Fruit fly (Drosophila melanogaster) whole organism, embryonic: ENCODE measurements around the gene CG12995.
A peak's percentile ranks its signal among the peaks of the same experiment; 100 is the strongest.

Experiments used
- CG10209 ChIP-seq: fragments of 200-800 bp; sonication (Bioruptor generic); optimal IDR thresholded peaks from 3 replicates; lab custom pipeline; 2017; ENCODE audit warnings: missing biosample characterization, mild to moderate bottlenecking, missing genetic modification characterization, missing genetic modification reagents
- CG12391 ChIP-seq: fragments of 200-800 bp; sonication (Bioruptor generic); optimal IDR thresholded peaks from 3 replicates; lab custom pipeline; 2018; ENCODE audit warnings: missing biosample characterization, mild to moderate bottlenecking, missing genetic modification characterization, moderate library complexity
- CG12769 ChIP-seq: fragments of 200-800 bp; sonication (Bioruptor generic); optimal IDR thresholded peaks from 2 replicates; lab custom pipeline; 2019; ENCODE audit warnings: missing biosample characterization, mild to moderate bottlenecking, missing genetic modification characterization, moderate library complexity
- CG13424 ChIP-seq: fragments of 200-800 bp; sonication (Bioruptor generic); optimal IDR thresholded peaks from 2 replicates; lab custom pipeline; 2019; ENCODE audit warnings: missing biosample characterization, mild to moderate bottlenecking, missing genetic modification characterization, moderate library complexity
- CG14710 ChIP-seq: fragments of 200-800 bp; sonication (Bioruptor generic); optimal IDR thresholded peaks from 3 replicates; lab custom pipeline; 2019; ENCODE audit warnings: missing biosample characterization, mild to moderate bottlenecking, missing genetic modification characterization, moderate library complexity
- CG15514 ChIP-seq: fragments of 200-800 bp; sonication (Bioruptor generic); optimal IDR thresholded peaks from 3 replicates; lab custom pipeline; 2017; ENCODE audit warnings: missing biosample characterization, missing genetic modification characterization, mild to moderate bottlenecking, moderate library complexity, missing genetic modification reagents
- CG15601 ChIP-seq: fragments of 200-800 bp; sonication (Bioruptor generic); optimal IDR thresholded peaks from 3 replicates; lab custom pipeline; 2019; ENCODE audit warnings: missing biosample characterization, mild to moderate bottlenecking, missing genetic modification characterization, moderate library complexity
- CG15696 ChIP-seq: fragments of 200-800 bp; sonication (Bioruptor generic); optimal IDR thresholded peaks from 2 replicates; lab custom pipeline; 2019; ENCODE audit warnings: missing biosample characterization, mild to moderate bottlenecking, missing genetic modification characterization, moderate library complexity
- CG1603 ChIP-seq: fragments of 200-800 bp; sonication (Bioruptor generic); optimal IDR thresholded peaks from 2 replicates; lab custom pipeline; 2019; ENCODE audit warnings: missing biosample characterization, mild to moderate bottlenecking, missing genetic modification characterization, moderate library complexity
- CG1647 ChIP-seq: fragments of 200-800 bp; sonication (Bioruptor generic); optimal IDR thresholded peaks from 3 replicates; lab custom pipeline; 2016; ENCODE audit warnings: missing biosample characterization, missing genetic modification characterization
- CG16779 ChIP-seq: fragments of 200-800 bp; sonication (Bioruptor generic); IDR thresholded peaks from 2 replicates; pipeline ENCODE4 v1.3.6; 2022; ENCODE audit warnings: missing biosample characterization, missing genetic modification characterization
- CG17186 ChIP-seq: fragments of 200-800 bp; sonication (Bioruptor generic); optimal IDR thresholded peaks from 3 replicates; lab custom pipeline; 2017; ENCODE audit warnings: missing biosample characterization, missing genetic modification reagents, missing genetic modification characterization
- CG17361 ChIP-seq: fragments of 200-800 bp; sonication (Bioruptor generic); IDR thresholded peaks from 3 replicates; pipeline ENCODE4 v1.3.6; 2022; ENCODE audit warnings: missing biosample characterization, missing genetic modification characterization
- CG17568 ChIP-seq: fragments of 200-800 bp; sonication (Bioruptor generic); optimal IDR thresholded peaks from 2 replicates; lab custom pipeline; 2018; ENCODE audit warnings: missing biosample characterization, mild to moderate bottlenecking, missing genetic modification characterization, moderate library complexity
- CG17829 ChIP-seq: fragments of 200-800 bp; optimal IDR thresholded peaks from 2 replicates; lab custom pipeline; 2019; ENCODE audit warnings: missing biosample characterization, mild to moderate bottlenecking, missing genetic modification characterization, moderate library complexity
- CG31365 ChIP-seq: fragments of 200-800 bp; sonication (Bioruptor generic); optimal IDR thresholded peaks from 2 replicates; lab custom pipeline; 2018; ENCODE audit warnings: missing biosample characterization, mild to moderate bottlenecking, missing genetic modification characterization
- CG34376 ChIP-seq: fragments of 200-800 bp; sonication (Bioruptor generic); optimal IDR thresholded peaks from 2 replicates; lab custom pipeline; 2018; ENCODE audit warnings: missing biosample characterization, mild to moderate bottlenecking, missing genetic modification characterization
- CG3838 ChIP-seq: fragments of 200-800 bp; sonication (Bioruptor generic); optimal IDR thresholded peaks from 3 replicates; lab custom pipeline; 2016; ENCODE audit warnings: missing biosample characterization, missing genetic modification characterization
- CG4820 ChIP-seq: fragments of 200-800 bp; sonication (Bioruptor generic); optimal IDR thresholded peaks from 3 replicates; lab custom pipeline; 2016; ENCODE audit warnings: missing biosample characterization, missing genetic modification characterization
- CG4854 ChIP-seq: fragments of 200-800 bp; sonication (Bioruptor generic); optimal IDR thresholded peaks from 2 replicates; lab custom pipeline; 2016; ENCODE audit warnings: missing biosample characterization, missing genetic modification characterization, inconsistent platforms
- CG7987 ChIP-seq: fragments of 200-800 bp; sonication (Bioruptor generic); optimal IDR thresholded peaks from 2 replicates; lab custom pipeline; 2018; ENCODE audit warnings: missing biosample characterization, mild to moderate bottlenecking, missing genetic modification characterization, moderate library complexity
- Chrac-16 ChIP-seq: fragments of 200-800 bp; sonication (Bioruptor generic); optimal IDR thresholded peaks from 3 replicates; lab custom pipeline; 2016; ENCODE audit warnings: missing biosample characterization, missing genetic modification characterization
- CkIIα-i1 ChIP-seq: fragments of 200-800 bp; sonication (Bioruptor generic); IDR thresholded peaks from 2 replicates; pipeline ENCODE4 v1.3.6; 2022; ENCODE audit warnings: missing biosample characterization, missing genetic modification characterization
- Dbx ChIP-seq: fragments of 200-800 bp; sonication (Bioruptor generic); IDR thresholded peaks from 3 replicates; pipeline ENCODE4 v1.3.6; 2022; ENCODE audit warnings: missing biosample characterization, missing genetic modification characterization
- Dek ChIP-seq: fragments of 200-800 bp; sonication (Bioruptor generic); optimal IDR thresholded peaks from 3 replicates; lab custom pipeline; 2019; ENCODE audit warnings: missing biosample characterization, mild to moderate bottlenecking, missing genetic modification characterization, moderate library complexity
- Dip3 ChIP-seq: fragments of 200-800 bp; sonication (Bioruptor generic); optimal IDR thresholded peaks from 3 replicates; lab custom pipeline; 2016; ENCODE audit warnings: missing biosample characterization, missing genetic modification characterization
- Dll ChIP-seq: fragments of 200-800 bp; sonication (Bioruptor generic); IDR thresholded peaks from 4 replicates; pipeline ENCODE4 v1.3.6; 2022; ENCODE audit warnings: missing biosample characterization, missing genetic modification characterization; ENCODE audit not compliant: partially characterized antibody
- H15 ChIP-seq: fragments of 200-800 bp; sonication (Bioruptor generic); IDR thresholded peaks from 3 replicates; pipeline ENCODE4 v1.3.6; 2022; ENCODE audit warnings: missing biosample characterization, missing genetic modification characterization
- Hmr ChIP-seq: fragments of 200-800 bp; sonication (Bioruptor generic); optimal IDR thresholded peaks from 3 replicates; lab custom pipeline; 2017; ENCODE audit warnings: mild to moderate bottlenecking, missing biosample characterization, missing genetic modification reagents, missing genetic modification characterization
- Hr3 ChIP-seq: fragments of 200-800 bp; sonication (Bioruptor generic); optimal IDR thresholded peaks from 3 replicates; lab custom pipeline; 2016; ENCODE audit warnings: missing biosample characterization, missing genetic modification characterization
- Hr78 ChIP-seq, 2 experiments: fragments of 200-800 bp in 1 of 2; fragments of >200 bp in 1 of 2; sonication (Bioruptor generic) in 1 of 2; optimal IDR thresholded peaks; 2 replicates each; lab custom pipeline; 2017 to 2019; ENCODE audit warnings: missing biosample characterization in 2 of 2, missing genetic modification characterization in 2 of 2, mild to moderate bottlenecking in 1 of 2, moderate library complexity in 1 of 2
- Lhr ChIP-seq: fragments of 200-800 bp; sonication (Bioruptor generic); optimal IDR thresholded peaks from 3 replicates; lab custom pipeline; 2017; ENCODE audit warnings: mild to moderate bottlenecking, missing biosample characterization, missing genetic modification reagents, missing genetic modification characterization
- MTF-1 ChIP-seq: fragments of 200-800 bp; sonication (Bioruptor generic); optimal IDR thresholded peaks from 2 replicates; lab custom pipeline; 2018; ENCODE audit warnings: missing biosample characterization, mild to moderate bottlenecking, missing genetic modification characterization, borderline replicate concordance
- Mrtf ChIP-seq: fragments of 200-800 bp; sonication (Bioruptor generic); IDR thresholded peaks from 3 replicates; pipeline ENCODE4 v1.3.6; 2022; ENCODE audit warnings: missing biosample characterization, missing genetic modification characterization
- Sox102F ChIP-seq: fragments of 200-800 bp; sonication (Bioruptor generic); optimal IDR thresholded peaks from 2 replicates; lab custom pipeline; 2018; ENCODE audit warnings: missing biosample characterization, mild to moderate bottlenecking, missing genetic modification characterization, moderate library complexity
- Ssrp ChIP-seq: fragments of 200-800 bp; sonication (Bioruptor generic); optimal IDR thresholded peaks from 2 replicates; lab custom pipeline; 2018; ENCODE audit warnings: missing biosample characterization, mild to moderate bottlenecking, missing genetic modification characterization, moderate library complexity
- YL-1 ChIP-seq: fragments of 200-800 bp; sonication (Bioruptor generic); optimal IDR thresholded peaks from 3 replicates; lab custom pipeline; 2017; ENCODE audit warnings: missing biosample characterization, mild to moderate bottlenecking, missing genetic modification characterization
- ci ChIP-seq: fragments of 200-800 bp; sonication (Bioruptor generic); IDR thresholded peaks from 3 replicates; pipeline ENCODE4 v1.3.6; 2022; ENCODE audit warnings: missing biosample characterization, missing genetic modification characterization
- dysf ChIP-seq: fragments of 200-800 bp; sonication (Bioruptor generic); IDR thresholded peaks from 3 replicates; pipeline ENCODE4 v1.3.6; 2022; ENCODE audit warnings: missing biosample characterization, missing genetic modification characterization
- ewg ChIP-seq: fragments of 200-800 bp; sonication (Bioruptor generic); optimal IDR thresholded peaks from 3 replicates; lab custom pipeline; 2017; ENCODE audit warnings: mild to moderate bottlenecking, missing biosample characterization, missing genetic modification reagents, missing genetic modification characterization
- gro ChIP-seq: fragments of 200-800 bp; sonication (Bioruptor generic); optimal IDR thresholded peaks from 2 replicates; lab custom pipeline; 2016; ENCODE audit warnings: missing biosample characterization, missing genetic modification characterization
- knrl ChIP-seq: fragments of 200-800 bp; sonication (Bioruptor generic); IDR thresholded peaks from 3 replicates; pipeline ENCODE4 v1.3.6; 2022; ENCODE audit warnings: missing biosample characterization, missing genetic modification characterization; ENCODE audit not compliant: partially characterized antibody
- onecut ChIP-seq: fragments of 200-800 bp; sonication (Bioruptor generic); IDR thresholded peaks from 2 replicates; pipeline ENCODE4 v1.3.6; 2022; ENCODE audit warnings: missing biosample characterization, missing genetic modification characterization
- slbo ChIP-seq: fragments of 200-800 bp; sonication (Bioruptor generic); IDR thresholded peaks from 2 replicates; pipeline ENCODE4 v1.3.6; 2022; ENCODE audit warnings: missing biosample characterization, missing genetic modification characterization
- sob ChIP-seq: fragments of 200-800 bp; sonication (Bioruptor generic); IDR thresholded peaks from 2 replicates; pipeline ENCODE4 v1.3.6; 2022; ENCODE audit warnings: missing biosample characterization, missing genetic modification characterization
- tx ChIP-seq: fragments of 200-800 bp; sonication (Bioruptor generic); optimal IDR thresholded peaks from 2 replicates; lab custom pipeline; 2016; ENCODE audit warnings: missing biosample characterization, missing genetic modification characterization
- vvl ChIP-seq: fragments of 200-800 bp; sonication (Bioruptor generic); IDR thresholded peaks from 2 replicates; pipeline ENCODE4 v1.3.6; 2022; ENCODE audit warnings: missing biosample characterization, missing genetic modification characterization
- zen ChIP-seq: fragments of 200-800 bp; sonication (Bioruptor generic); optimal IDR thresholded peaks from 3 replicates; lab custom pipeline; 2018; ENCODE audit warnings: missing biosample characterization, mild to moderate bottlenecking, missing genetic modification characterization, moderate library complexity

CG12995 gene

dm6 chrX:17175558-17176189, 34.1 kb downstream of the CG12995 start (continued):
- TF ChIP-seq CG4820 (peak; percentile 16), CG17829 (tag; lab: Kevin White, UChicago) (peak; percentile 27), CG17361 (no peak), CG31365 (peak; percentile 4), CG14710 (peak; percentile 10), CG16779 (GFP tag; lab: Robert Waterston, UW) (no peak), knrl (GFP tag; lab: Robert Waterston, UW) (peak; percentile 48; the same call in 2 of the 3 replicates), vvl (GFP tag; lab: Robert Waterston, UW) (peak; percentile 43), CG10209 (GFP tag; lab: Kevin White, UChicago) (peak; percentile 32), YL-1 (GFP tag; lab: Kevin White, UChicago) (no peak), CG7987 (GFP tag; lab: Kevin White, UChicago) (peak; percentile 41), Dip3 (GFP tag; lab: Kevin White, UChicago) (peak; percentile 17), CG15696 (tag; lab: Kevin White, UChicago) (peak; percentile 41), Hmr (GFP tag; lab: Kevin White, UChicago) (peak; percentile 32), CG17568 (GFP tag; lab: Kevin White, UChicago) (no peak), CG13424 (tag; lab: Kevin White, UChicago) (peak; percentile 18), Sox102F (GFP tag; lab: Kevin White, UChicago) (peak; percentile 42), CG1603 (peak; percentile 52), Mrtf (GFP tag; lab: Robert Waterston, UW) (peak; percentile 42; the same call in 1 of the 3 replicates), CG15601 (tag; lab: Kevin White, UChicago) (peak; percentile 27), CG34376 (GFP tag; lab: Kevin White, UChicago) (no peak), Chrac-16 (peak; percentile 35), ewg (no peak), CG1647 (GFP tag; lab: Kevin White, UChicago) (peak; percentile 4), Dek (tag; lab: Kevin White, UChicago) (peak; percentile 26), CG15514 (GFP tag; lab: Kevin White, UChicago) (peak; percentile 29), Ssrp (tag; lab: Kevin White, UChicago) (no peak), CG3838 (GFP tag; lab: Kevin White, UChicago) (peak; percentile 23), gro (GFP tag; lab: Kevin White, UChicago) (no peak), ci (0 out of 3 replicates have a peak, but pooled peaks have one; percentile 50), CG12391 (tag; lab: Kevin White, UChicago) (peak; percentile 14), CG17186 (no peak), Hr78 (GFP tag; optimal IDR thresholded peaks at IDR 0.05; lab: Kevin White, UChicago) (peak in 1 of 2 experiments; percentile 70), Dll (GFP tag; lab: Robert Waterston, UW) (no peak), Dbx (GFP tag; lab: Robert Waterston, UW) (peak; percentile 68; the same call in 1 of the 3 replicates), H15 (GFP tag; lab: Robert Waterston, UW) (no peak), slbo (peak; percentile 62; the same call in 1 of the 2 replicates), sob (peak; percentile 47; the same call in 1 of the 2 replicates), Hr3 (peak; percentile 7), MTF-1 (GFP tag; lab: Kevin White, UChicago) (peak; percentile 8), CG12769 (tag; lab: Kevin White, UChicago) (no peak), zen (tag; lab: Kevin White, UChicago) (peak; percentile 7), onecut (0 out of 2 replicates have a peak, but pooled peaks have one; percentile 11), Lhr (GFP tag; lab: Kevin White, UChicago) (peak; percentile 66), CkIIα-i1 (no peak), tx (GFP tag; lab: Kevin White, UChicago) (peak; percentile 4), dysf (GFP tag; lab: Robert Waterston, UW) (peak; percentile 15; the same call in 1 of the 3 replicates), CG4854 (GFP tag; lab: Kevin White, UChicago) (peak; percentile 24)
